Worm (Caenorhabditis elegans) whole organism, L3 larva: Measurements from ENCODE around the gene C01C4.3.

Experiments
- R02D3.7 ChIP-seq: fragments of 150-350 bp; optimal IDR thresholded peaks from 2 replicates; lab custom pipeline; 2014; ENCODE audit warnings: missing biosample characterization, missing genetic modification characterization
- ZK546.5 ChIP-seq: sonication (generic microtip); optimal IDR thresholded peaks from 2 replicates; lab custom pipeline; 2017; ENCODE audit warnings: missing biosample characterization, missing genetic modification characterization
- aly-2 ChIP-seq: fragments of 150-350 bp; optimal IDR thresholded peaks from 2 replicates; lab custom pipeline; 2014; ENCODE audit warnings: missing biosample characterization, missing genetic modification characterization
- ceh-16 ChIP-seq: sonication (generic microtip); optimal IDR thresholded peaks from 2 replicates; lab custom pipeline; 2017; ENCODE audit warnings: missing biosample characterization, missing genetic modification characterization
- ceh-9 ChIP-seq: sonication (generic microtip); optimal IDR thresholded peaks from 2 replicates; lab custom pipeline; 2018; ENCODE audit warnings: missing biosample characterization, missing genetic modification characterization
- egl-27 ChIP-seq: sonication (generic microtip); optimal IDR thresholded peaks from 4 replicates; lab custom pipeline; 2017; ENCODE audit warnings: missing biosample characterization, missing genetic modification reagents, missing genetic modification characterization
- egl-5 ChIP-seq: fragments of 150-350 bp; optimal IDR thresholded peaks from 2 replicates; lab custom pipeline; 2017; ENCODE audit warnings: missing biosample characterization, missing genetic modification reagents, missing genetic modification characterization, inconsistent platforms
- elt-1 ChIP-seq: fragments of 150-350 bp; optimal IDR thresholded peaks from 2 replicates; lab custom pipeline; 2014; ENCODE audit warnings: missing biosample characterization, missing genetic modification characterization
- elt-3 ChIP-seq, 3 experiments: fragments of 150-350 bp in 1 of 3; sonication (generic microtip) in 2 of 3; optimal IDR thresholded peaks; 2 replicates in 2 of 3; 4 replicates in 1 of 3; lab custom pipeline; 2014 to 2017; ENCODE audit warnings: missing biosample characterization in 3 of 3, missing genetic modification characterization in 3 of 3
- eor-1 ChIP-seq, 2 experiments: fragments of 150-350 bp; optimal IDR thresholded peaks; 2 replicates each; lab custom pipeline; 2014 to 2018; ENCODE audit warnings: missing biosample characterization in 2 of 2, missing genetic modification characterization in 2 of 2
- fkh-10 ChIP-seq: sonication (generic microtip); optimal IDR thresholded peaks from 2 replicates; lab custom pipeline; 2017; ENCODE audit warnings: missing biosample characterization, missing genetic modification reagents, missing genetic modification characterization
- fkh-2 ChIP-seq: fragments of 150-350 bp; optimal IDR thresholded peaks from 2 replicates; lab custom pipeline; 2014; ENCODE audit warnings: missing biosample characterization, missing genetic modification reagents, missing genetic modification characterization
- fos-1 ChIP-seq: fragments of 150-350 bp; optimal IDR thresholded peaks from 2 replicates; lab custom pipeline; 2014; ENCODE audit warnings: missing biosample characterization, missing genetic modification characterization
- hmg-11 ChIP-seq: sonication (generic microtip); optimal IDR thresholded peaks from 2 replicates; lab custom pipeline; 2016; ENCODE audit warnings: missing genetic modification characterization, missing compliant biosample characterization
- jun-1 ChIP-seq: fragments of 150-350 bp; optimal IDR thresholded peaks from 2 replicates; lab custom pipeline; 2014; ENCODE audit warnings: missing biosample characterization, missing genetic modification reagents, missing genetic modification characterization
- lin-15B ChIP-seq: fragments of 150-350 bp; optimal IDR thresholded peaks from 2 replicates; lab custom pipeline; 2014; ENCODE audit warnings: missing biosample characterization, missing genetic modification characterization
- lin-39 ChIP-seq: fragments of 150-350 bp; optimal IDR thresholded peaks from 2 replicates; lab custom pipeline; 2018; ENCODE audit warnings: missing biosample characterization, missing genetic modification reagents, missing genetic modification characterization
- lsy-12 ChIP-seq: sonication (generic microtip); optimal IDR thresholded peaks from 2 replicates; lab custom pipeline; 2016; ENCODE audit warnings: mild to moderate bottlenecking, missing genetic modification characterization, missing compliant biosample characterization
- mdl-1 ChIP-seq: fragments of 150-350 bp; optimal IDR thresholded peaks from 2 replicates; lab custom pipeline; 2014; ENCODE audit warnings: missing biosample characterization, missing genetic modification characterization
- mml-1 ChIP-seq: fragments of 150-350 bp; sonication (generic microtip); optimal IDR thresholded peaks from 3 replicates; lab custom pipeline; 2014; ENCODE audit warnings: missing biosample characterization, missing genetic modification characterization
- nhr-12 ChIP-seq: fragments of 150-350 bp; optimal IDR thresholded peaks from 2 replicates; lab custom pipeline; 2014; ENCODE audit warnings: missing biosample characterization, missing genetic modification characterization
- nhr-23 ChIP-seq: fragments of 150-350 bp; optimal IDR thresholded peaks from 2 replicates; lab custom pipeline; 2014; ENCODE audit warnings: missing biosample characterization, missing genetic modification reagents, missing genetic modification characterization
- nhr-237 ChIP-seq: fragments of 150-350 bp; optimal IDR thresholded peaks from 2 replicates; lab custom pipeline; 2014; ENCODE audit warnings: missing biosample characterization, missing genetic modification characterization
- nhr-25 ChIP-seq: sonication (generic microtip); optimal IDR thresholded peaks from 2 replicates; lab custom pipeline; 2017; ENCODE audit warnings: missing biosample characterization, missing genetic modification characterization
- nhr-28 ChIP-seq: fragments of 150-350 bp; optimal IDR thresholded peaks from 2 replicates; lab custom pipeline; 2014; ENCODE audit warnings: missing biosample characterization, missing genetic modification characterization
- nhr-43 ChIP-seq: sonication (generic microtip); optimal IDR thresholded peaks from 2 replicates; lab custom pipeline; 2016; ENCODE audit warnings: mild to moderate bottlenecking, missing genetic modification characterization, missing compliant biosample characterization; ENCODE audit not compliant: poor library complexity, severe bottlenecking
- nhr-67 ChIP-seq: fragments of 150-350 bp; optimal IDR thresholded peaks from 2 replicates; lab custom pipeline; 2014; ENCODE audit warnings: missing biosample characterization, missing genetic modification characterization
- nhr-76 ChIP-seq: fragments of 150-350 bp; sonication (generic microtip); optimal IDR thresholded peaks from 5 replicates; lab custom pipeline; 2014; ENCODE audit warnings: missing biosample characterization, missing genetic modification characterization
- pha-4 ChIP-seq: fragments of 150-350 bp; optimal IDR thresholded peaks from 2 replicates; lab custom pipeline; 2014; ENCODE audit warnings: missing biosample characterization, missing genetic modification reagents, missing genetic modification characterization
- pqm-1 ChIP-seq: fragments of 150-350 bp; optimal IDR thresholded peaks from 2 replicates; lab custom pipeline; 2017; ENCODE audit warnings: missing biosample characterization, missing genetic modification characterization, inconsistent platforms
- sea-2 ChIP-seq: fragments of 150-350 bp; sonication (generic microtip); optimal IDR thresholded peaks from 4 replicates; lab custom pipeline; 2014; ENCODE audit warnings: missing biosample characterization, missing genetic modification reagents, missing genetic modification characterization
- snpc-4 ChIP-seq: fragments of 150-350 bp; optimal IDR thresholded peaks from 2 replicates; lab custom pipeline; 2014; ENCODE audit warnings: missing biosample characterization, missing genetic modification characterization
- unc-39 ChIP-seq: sonication (generic microtip); optimal IDR thresholded peaks from 4 replicates; lab custom pipeline; 2017; ENCODE audit warnings: missing biosample characterization, missing genetic modification characterization
- unc-62 ChIP-seq: fragments of 150-350 bp; sonication (generic microtip); optimal IDR thresholded peaks from 4 replicates; lab custom pipeline; 2014; ENCODE audit warnings: missing biosample characterization, missing genetic modification reagents, missing genetic modification characterization
- zag-1 ChIP-seq: fragments of 150-350 bp; optimal IDR thresholded peaks from 2 replicates; lab custom pipeline; 2014; ENCODE audit warnings: missing biosample characterization, missing genetic modification characterization
- ztf-11 ChIP-seq: fragments of 150-350 bp; optimal IDR thresholded peaks from 2 replicates; lab custom pipeline; 2014; ENCODE audit warnings: missing biosample characterization, missing genetic modification characterization
- ztf-4 ChIP-seq: fragments of 150-350 bp; optimal IDR thresholded peaks from 2 replicates; lab custom pipeline; 2014; ENCODE audit warnings: missing biosample characterization, missing genetic modification characterization

C01C4.3 gene

DNA sequence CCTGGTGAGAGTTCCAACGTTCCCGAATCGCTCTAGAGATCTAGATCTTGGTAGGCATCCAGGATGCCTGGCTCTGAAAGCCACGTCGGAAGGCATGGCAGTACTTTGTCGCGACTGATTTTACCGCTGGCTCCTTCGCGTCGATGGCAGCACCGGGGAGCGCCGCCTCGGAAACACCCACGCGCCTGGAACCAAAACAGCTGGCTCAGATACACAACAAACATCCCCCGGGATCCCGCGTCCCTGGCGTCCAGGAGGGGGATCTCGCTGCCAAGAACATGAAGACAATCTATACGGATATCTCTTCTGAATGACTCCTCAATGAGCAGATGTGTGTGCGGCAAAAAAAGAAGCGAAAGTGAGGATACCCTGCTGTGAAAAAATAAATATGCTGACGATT lies 36.6 kb downstream of the C01C4.3 start:
- TF ChIP-seq R02D3.7: no peak
- no peak for TF ChIP-seq eor-1 (tag; optimal IDR thresholded peaks at IDR 0.05; lab: Kevin White, UChicago)
- no peak for TF ChIP-seq egl-5 (tag; lab: Kevin White, UChicago)
- no peak for TF ChIP-seq fos-1 (tag; lab: Kevin White, UChicago)
- TF ChIP-seq jun-1 (tag; lab: Kevin White, UChicago): no peak
- TF ChIP-seq egl-27 (tag; lab: Kevin White, UChicago): no peak
- TF ChIP-seq sea-2 (GFP tag; lab: Kevin White, UChicago): no peak
- no peak for TF ChIP-seq pqm-1
- TF ChIP-seq nhr-237 (tag; lab: Kevin White, UChicago): no peak
- TF ChIP-seq lin-15B: no peak
- TF ChIP-seq ztf-11 (tag; lab: Kevin White, UChicago): no peak

DNA sequence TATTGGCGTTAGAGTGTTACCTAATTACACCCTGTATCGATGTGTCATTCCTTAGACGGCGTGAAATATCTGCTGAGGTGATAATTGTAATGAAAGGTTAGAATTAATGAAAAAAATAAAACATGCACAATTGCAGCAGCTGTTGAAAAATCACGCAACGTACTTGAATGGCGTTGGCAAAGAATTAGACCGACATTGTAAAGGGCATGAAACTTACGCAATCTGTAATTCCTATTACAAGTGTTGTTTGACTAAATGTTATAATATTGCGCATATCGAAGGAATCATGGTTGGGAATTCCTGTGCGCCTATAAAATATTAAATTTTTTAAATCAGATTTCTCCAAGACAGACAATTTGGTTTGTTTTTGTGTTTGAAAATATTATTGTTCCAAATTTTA lies 37.0 kb downstream of the C01C4.3 start, which contains the start of gene tag-18:
Gene tag-18, minus strand, starts transcription at position 305 of the 400 bp plus-strand sequence.
- no peak for TF ChIP-seq unc-39 (tag; lab: Kevin White, UChicago)
- TF ChIP-seq ceh-16 (tag; lab: Kevin White, UChicago): no peak
- no peak for TF ChIP-seq ztf-11 (tag; lab: Kevin White, UChicago)
- TF ChIP-seq mml-1 (tag; lab: Kevin White, UChicago): no peak
- no peak for TF ChIP-seq zag-1 (tag; lab: Kevin White, UChicago)
- TF ChIP-seq eor-1 (tag; optimal IDR thresholded peaks at IDR 0.05; lab: Kevin White, UChicago): no peak
- no peak for TF ChIP-seq lin-15B
- TF ChIP-seq pha-4: no peak
- TF ChIP-seq unc-62: no peak
- TF ChIP-seq nhr-28: no peak
- no peak for TF ChIP-seq lsy-12 (tag; lab: Kevin White, UChicago)
- no peak for TF ChIP-seq fkh-2
- TF ChIP-seq ceh-9 (tag; lab: Kevin White, UChicago): no peak
- no peak for TF ChIP-seq nhr-23 (tag; lab: Kevin White, UChicago)
- no peak for TF ChIP-seq nhr-43 (tag; lab: Kevin White, UChicago)
- TF ChIP-seq nhr-25 (tag; lab: Kevin White, UChicago): no peak
- TF ChIP-seq, all 47 proteins: peak for 0

ce11 chrX:3738617-3739016 lies 41.9 kb downstream of the C01C4.3 start:
- TF ChIP-seq ZK546.5 (tag; lab: Kevin White, UChicago) (no peak), ceh-16 (tag; lab: Kevin White, UChicago) (no peak), unc-62 (no peak), hmg-11 (tag; lab: Kevin White, UChicago) (no peak), elt-1 (tag; lab: Kevin White, UChicago) (no peak), aly-2 (tag; lab: Kevin White, UChicago) (no peak)

DNA sequence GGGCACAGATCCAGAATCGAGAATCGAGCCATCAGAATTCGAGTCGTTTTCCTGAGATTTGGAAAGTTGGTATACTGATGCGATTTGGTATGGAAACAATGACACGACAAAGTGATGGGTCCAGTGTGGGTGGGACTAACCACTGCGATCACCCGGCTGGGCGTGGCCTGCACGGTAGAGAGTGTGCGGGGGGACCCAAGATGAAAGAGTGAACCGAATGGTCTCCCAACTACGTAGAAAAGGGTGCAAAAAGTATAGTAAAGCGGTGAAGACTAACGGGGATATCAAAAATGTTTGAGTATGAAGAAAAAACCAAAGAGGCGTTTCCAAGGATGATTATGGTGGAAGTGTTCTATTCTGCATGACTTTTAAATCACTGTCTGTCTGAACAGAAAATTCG lies 45.5 kb downstream of the C01C4.3 start, which contains the start of gene fkh-2:
Gene fkh-2, minus strand, starts transcription at position 101 of the 400 bp plus-strand sequence.
- TF ChIP-seq eor-1 (tag; optimal IDR thresholded peaks at IDR 0.05; lab: Kevin White, UChicago) (no peak), snpc-4 (tag; lab: Kevin White, UChicago) (no peak), mdl-1 (tag; lab: Kevin White, UChicago) (no peak), nhr-28 (no peak), nhr-25 (tag; lab: Kevin White, UChicago) (no peak), lsy-12 (tag; lab: Kevin White, UChicago) (no peak), mml-1 (tag; lab: Kevin White, UChicago) (no peak), lin-15B (no peak), aly-2 (tag; lab: Kevin White, UChicago) (no peak), nhr-12 (tag; lab: Kevin White, UChicago) (no peak), nhr-76 (no peak), unc-39 (tag; lab: Kevin White, UChicago) (no peak), fkh-10 (GFP tag; lab: Kevin White, UChicago) (no peak), nhr-67 (tag; lab: Kevin White, UChicago) (no peak), pqm-1 (no peak), egl-5 (tag; lab: Kevin White, UChicago) (no peak)
- TF ChIP-seq, all 47 proteins: peak for 0

- no peak for TF ChIP-seq ztf-4
- no peak for TF ChIP-seq mml-1 (tag; lab: Kevin White, UChicago)
- no peak for TF ChIP-seq fkh-10 (GFP tag; lab: Kevin White, UChicago)
- no peak for TF ChIP-seq elt-1 (tag; lab: Kevin White, UChicago)
- TF ChIP-seq elt-3 (tag; optimal IDR thresholded peaks at IDR 0.05; lab: Kevin White, UChicago): no peak
- TF ChIP-seq unc-39 (tag; lab: Kevin White, UChicago): no peak
- TF ChIP-seq mdl-1 (tag; lab: Kevin White, UChicago): no peak
- TF ChIP-seq lin-39 (tag; lab: Kevin White, UChicago): no peak
- no peak for TF ChIP-seq R02D3.7
- TF ChIP-seq ceh-9 (tag; lab: Kevin White, UChicago): no peak
- TF ChIP-seq, all 47 proteins: peak for 0
Measured at ce11 chrX:3743190-3743589, 46.5 kb downstream of the C01C4.3 start.
